Worm (Caenorhabditis elegans) whole organism, L4 larva: Measurements from ENCODE around the gene C16C8.19.

Experiments used
- F26F4.8 ChIP-seq: fragments of 200-800 bp; sonication (Bioruptor generic); conservative IDR thresholded peaks from 2 replicates; pipeline ENCODE4 v1.3.6; 2022; ENCODE audit warnings: missing genetic modification characterization, missing compliant biosample characterization
- F37D6.2 ChIP-seq: sonication (generic microtip); optimal IDR thresholded peaks from 2 replicates; lab custom pipeline; 2016; ENCODE audit warnings: mild to moderate bottlenecking, missing genetic modification characterization, missing compliant biosample characterization
- F49E8.2 ChIP-seq: sonication (generic microtip); optimal IDR thresholded peaks from 2 replicates; lab custom pipeline; 2016; ENCODE audit warnings: missing compliant biosample characterization, mild to moderate bottlenecking, missing genetic modification characterization, borderline replicate concordance
- T20F7.1 ChIP-seq: fragments of 200-800 bp; sonication (Bioruptor generic); optimal IDR thresholded peaks from 2 replicates; lab custom pipeline; 2018; ENCODE audit warnings: mild to moderate bottlenecking, missing genetic modification characterization, missing compliant biosample characterization
- T26A8.4 ChIP-seq: fragments of 200-800 bp; sonication (Bioruptor generic); IDR thresholded peaks from 2 replicates; pipeline ENCODE4 v1.3.6; 2022; ENCODE audit warnings: missing genetic modification characterization, missing compliant biosample characterization
- Y48G9A.11 ChIP-seq: fragments of 200-800 bp; sonication (Bioruptor generic); IDR thresholded peaks from 2 replicates; pipeline ENCODE4 v1.3.6; 2022; ENCODE audit warnings: missing genetic modification reagents, missing genetic modification characterization, missing compliant biosample characterization
- Y75B8A.6 ChIP-seq: fragments of 200-800 bp; sonication (Bioruptor generic); IDR thresholded peaks from 2 replicates; pipeline ENCODE4 v1.3.6; 2022; ENCODE audit warnings: missing genetic modification reagents, missing genetic modification characterization, missing compliant biosample characterization
- ZK337.2 ChIP-seq: fragments of 200-800 bp; sonication (Bioruptor generic); IDR thresholded peaks from 2 replicates; pipeline ENCODE4 v1.3.6; 2022; ENCODE audit warnings: missing genetic modification reagents, missing genetic modification characterization, missing compliant biosample characterization
- ZK546.5 ChIP-seq, 2 experiments: sonication (generic microtip); optimal IDR thresholded peaks; 2 replicates each; lab custom pipeline; 2017; ENCODE audit warnings: missing biosample characterization in 2 of 2, missing genetic modification characterization in 2 of 2
- ama-1 ChIP-seq: fragments of 150-350 bp; optimal IDR thresholded peaks from 2 replicates; lab custom pipeline; 2014; ENCODE audit warnings: inconsistent platforms, mixed read lengths
- ceh-20 ChIP-seq: fragments of 200-800 bp; sonication (Bioruptor generic); IDR thresholded peaks from 2 replicates; pipeline ENCODE4 v1.3.6; 2022; ENCODE audit warnings: missing genetic modification reagents, missing genetic modification characterization, missing compliant biosample characterization
- ceh-44 ChIP-seq: fragments of 200-800 bp; sonication (Bioruptor generic); IDR thresholded peaks from 2 replicates; pipeline ENCODE4 v1.3.6; 2022; ENCODE audit warnings: missing genetic modification reagents, missing genetic modification characterization, missing compliant biosample characterization
- ceh-62 ChIP-seq: sonication (generic microtip); optimal IDR thresholded peaks from 2 replicates; lab custom pipeline; 2017; ENCODE audit warnings: missing biosample characterization, missing genetic modification characterization
- ces-1 ChIP-seq: fragments of 150-350 bp; sonication (generic microtip); optimal IDR thresholded peaks from 4 replicates; lab custom pipeline; 2014; ENCODE audit warnings: missing biosample characterization, missing genetic modification reagents, missing genetic modification characterization
- daf-19 ChIP-seq: fragments of 200-800 bp; sonication (Bioruptor generic); conservative IDR thresholded peaks from 2 replicates; pipeline ENCODE4 v1.3.6; 2022; ENCODE audit warnings: missing genetic modification characterization, missing compliant biosample characterization
- dmd-8 ChIP-seq: fragments of 200-800 bp; sonication (Bioruptor generic); IDR thresholded peaks from 2 replicates; pipeline ENCODE4 v1.3.6; 2022; ENCODE audit warnings: missing genetic modification characterization, missing compliant biosample characterization
- dve-1 ChIP-seq: sonication (generic microtip); optimal IDR thresholded peaks from 2 replicates; lab custom pipeline; 2017; ENCODE audit warnings: antibody characterized with exemption, mild to moderate bottlenecking, missing genetic modification characterization, missing compliant biosample characterization; ENCODE audit not compliant: insufficient read depth
- egl-27 ChIP-seq: sonication (generic microtip); optimal IDR thresholded peaks from 3 replicates; lab custom pipeline; 2017; ENCODE audit warnings: missing biosample characterization, missing genetic modification reagents, missing genetic modification characterization
- egl-43 ChIP-seq: fragments of 200-800 bp; sonication (Bioruptor generic); IDR thresholded peaks from 2 replicates; pipeline ENCODE4 v1.3.6; 2022; ENCODE audit warnings: missing genetic modification reagents, missing genetic modification characterization, missing compliant biosample characterization
- hlh-11 ChIP-seq: fragments of 200-800 bp; sonication (Bioruptor generic); optimal IDR thresholded peaks from 2 replicates; lab custom pipeline; 2018; ENCODE audit warnings: mild to moderate bottlenecking, missing genetic modification characterization, missing compliant biosample characterization
- jun-1 ChIP-seq: fragments of 150-350 bp; optimal IDR thresholded peaks from 2 replicates; lab custom pipeline; 2014; ENCODE audit warnings: missing biosample characterization, missing genetic modification reagents, missing genetic modification characterization
- lim-7 ChIP-seq: fragments of 200-800 bp; sonication (Bioruptor generic); IDR thresholded peaks from 2 replicates; pipeline ENCODE4 v1.3.6; 2022; ENCODE audit warnings: missing genetic modification characterization, missing compliant biosample characterization
- lin-1 ChIP-seq: fragments of 200-800 bp; sonication (Bioruptor generic); IDR thresholded peaks from 2 replicates; pipeline ENCODE4 v1.3.6; 2022; ENCODE audit warnings: missing genetic modification reagents, missing genetic modification characterization, missing compliant biosample characterization
- lin-13 ChIP-seq: fragments of 150-350 bp; optimal IDR thresholded peaks from 2 replicates; lab custom pipeline; 2014; ENCODE audit warnings: missing biosample characterization, missing genetic modification reagents, missing genetic modification characterization
- lin-29 ChIP-seq: fragments of 200-800 bp; sonication (Bioruptor generic); IDR thresholded peaks from 2 replicates; pipeline ENCODE4 v1.3.6; 2022; ENCODE audit warnings: missing genetic modification reagents, missing genetic modification characterization, missing compliant biosample characterization
- lir-3 ChIP-seq: sonication (generic microtip); optimal IDR thresholded peaks from 2 replicates; lab custom pipeline; 2016; ENCODE audit warnings: mild to moderate bottlenecking, missing genetic modification characterization, missing compliant biosample characterization
- lsy-2 ChIP-seq, 2 experiments: fragments of 150-350 bp in 1 of 2; sonication (generic microtip) in 1 of 2; optimal IDR thresholded peaks; 2 replicates each; lab custom pipeline; 2014 to 2017; ENCODE audit warnings: missing biosample characterization in 2 of 2, missing genetic modification characterization in 2 of 2
- madf-9 ChIP-seq: fragments of 200-800 bp; sonication (Bioruptor generic); conservative IDR thresholded peaks from 2 replicates; pipeline ENCODE4 v1.3.6; 2022; ENCODE audit warnings: missing genetic modification reagents, missing genetic modification characterization, missing compliant biosample characterization
- mdt-29 ChIP-seq: fragments of 200-800 bp; sonication (Bioruptor generic); IDR thresholded peaks from 2 replicates; pipeline ENCODE4 v1.3.6; 2022; ENCODE audit warnings: missing genetic modification reagents, missing genetic modification characterization, missing compliant biosample characterization
- mes-2 ChIP-seq: sonication (generic microtip); optimal IDR thresholded peaks from 2 replicates; lab custom pipeline; 2016; ENCODE audit warnings: missing genotype, mild to moderate bottlenecking, missing genetic modification characterization, missing compliant biosample characterization; ENCODE audit not compliant: poor library complexity, severe bottlenecking
- nhr-11 ChIP-seq: fragments of 150-350 bp; optimal IDR thresholded peaks from 2 replicates; lab custom pipeline; 2014; ENCODE audit warnings: missing biosample characterization, missing genetic modification characterization
- nhr-111 ChIP-seq: fragments of 200-800 bp; sonication (Bioruptor generic); optimal IDR thresholded peaks from 2 replicates; lab custom pipeline; 2018; ENCODE audit warnings: mild to moderate bottlenecking, missing genetic modification characterization, missing compliant biosample characterization
- nhr-237 ChIP-seq: sonication (generic microtip); optimal IDR thresholded peaks from 2 replicates; lab custom pipeline; 2017; ENCODE audit warnings: missing biosample characterization, missing genetic modification characterization
- nhr-6 ChIP-seq: fragments of 150-350 bp; optimal IDR thresholded peaks from 2 replicates; lab custom pipeline; 2014; ENCODE audit warnings: missing biosample characterization, missing genetic modification characterization
- saeg-2 ChIP-seq: fragments of 200-800 bp; sonication (Bioruptor generic); IDR thresholded peaks from 2 replicates; pipeline ENCODE4 v1.3.6; 2022; ENCODE audit warnings: missing genetic modification reagents, missing genetic modification characterization, missing compliant biosample characterization
- set-16 ChIP-seq: fragments of 200-800 bp; sonication (Bioruptor generic); IDR thresholded peaks from 2 replicates; pipeline ENCODE4 v1.3.6; 2022; ENCODE audit warnings: missing genetic modification reagents, missing genetic modification characterization, missing compliant biosample characterization
- skn-1 ChIP-seq: fragments of 150-350 bp; optimal IDR thresholded peaks from 2 replicates; lab custom pipeline; 2014; ENCODE audit warnings: missing biosample characterization, missing genetic modification characterization
- snpc-4 ChIP-seq: fragments of 150-350 bp; optimal IDR thresholded peaks from 2 replicates; lab custom pipeline; 2014; ENCODE audit warnings: missing biosample characterization, missing genetic modification characterization
- spr-1 ChIP-seq: sonication (generic microtip); optimal IDR thresholded peaks from 2 replicates; lab custom pipeline; 2016; ENCODE audit warnings: mild to moderate bottlenecking, missing genetic modification characterization, missing compliant biosample characterization
- spr-3 ChIP-seq: fragments of 200-800 bp; sonication (Bioruptor generic); optimal IDR thresholded peaks from 2 replicates; lab custom pipeline; 2018; ENCODE audit warnings: mild to moderate bottlenecking, missing genetic modification characterization, missing compliant biosample characterization
- tag-97 ChIP-seq: fragments of 200-800 bp; sonication (Bioruptor generic); IDR thresholded peaks from 2 replicates; pipeline ENCODE4 v1.3.6; 2022; ENCODE audit warnings: missing genetic modification characterization, missing compliant biosample characterization
- tra-1 ChIP-seq: fragments of 200-800 bp; sonication (Bioruptor generic); IDR thresholded peaks from 2 replicates; pipeline ENCODE4 v1.3.6; 2022; ENCODE audit warnings: missing genetic modification reagents, missing genetic modification characterization, missing compliant biosample characterization
- unc-130 ChIP-seq: sonication (generic microtip); optimal IDR thresholded peaks from 2 replicates; lab custom pipeline; 2016; ENCODE audit warnings: missing genetic modification reagents, missing genetic modification characterization, missing compliant biosample characterization
- vab-7 ChIP-seq: fragments of 200-800 bp; sonication (Bioruptor generic); IDR thresholded peaks from 2 replicates; pipeline ENCODE4 v1.3.6; 2022; ENCODE audit warnings: missing genetic modification reagents, missing genetic modification characterization, missing compliant biosample characterization
- zag-1 ChIP-seq: fragments of 150-350 bp; optimal IDR thresholded peaks from 2 replicates; lab custom pipeline; 2014; ENCODE audit warnings: missing biosample characterization, missing genetic modification characterization
- zip-2 ChIP-seq: fragments of 150-350 bp; optimal IDR thresholded peaks from 2 replicates; lab custom pipeline; 2014; ENCODE audit warnings: missing biosample characterization, missing genetic modification characterization
- ztf-11 ChIP-seq: fragments of 150-350 bp; optimal IDR thresholded peaks from 2 replicates; lab custom pipeline; 2014; ENCODE audit warnings: missing biosample characterization, missing genetic modification characterization

C16C8.19 gene

ce11 chrII:3437393-3437792 lies 20.9 kb upstream of the C16C8.19 start:
- TF ChIP-seq zip-2 (tag; lab: Kevin White, UChicago), result no peak
- no peak for TF ChIP-seq F26F4.8
- TF ChIP-seq set-16 (GFP tag; lab: Robert Waterston, UW), result peak; percentile 77
- TF ChIP-seq egl-43 (GFP tag; lab: Robert Waterston, UW), result no peak
- TF ChIP-seq lin-13 (GFP tag; lab: Kevin White, UChicago), result no peak
- TF ChIP-seq spr-1 (tag; lab: Kevin White, UChicago), result no peak
- TF ChIP-seq F49E8.2, result no peak

ce11 chrII:3438280-3438679 lies 20.0 kb upstream of the C16C8.19 start:
- no peak for TF ChIP-seq F26F4.8
- TF ChIP-seq spr-1 (tag; lab: Kevin White, UChicago), result no peak
- no peak for TF ChIP-seq Y48G9A.11
- peak; percentile 2 for TF ChIP-seq hlh-11 (tag; lab: Kevin White, UChicago)

- TF ChIP-seq vab-7 (GFP tag; lab: Robert Waterston, UW) (peak; percentile 84), nhr-111 (no peak), ceh-44 (GFP tag; lab: Robert Waterston, UW) (peak; percentile 54; the same call in 1 of the 2 replicates), snpc-4 (no peak), F37D6.2 (tag; lab: Kevin White, UChicago) (no peak), nhr-6 (tag; lab: Kevin White, UChicago) (no peak), tag-97 (no peak), Y75B8A.6 (no peak; the same call in 1 of the 2 replicates), F26F4.8 (peak; percentile 81), ZK337.2 (GFP tag; lab: Robert Waterston, UW) (no peak), unc-130 (GFP tag; lab: Kevin White, UChicago) (peak; percentile 60), ceh-20 (GFP tag; lab: Robert Waterston, UW) (peak; percentile 59; the same call in 1 of the 2 replicates), lim-7 (GFP tag; lab: Robert Waterston, UW) (peak; percentile 72; the same call in 1 of the 2 replicates), mes-2 (tag; lab: Kevin White, UChicago) (peak; percentile 37), ces-1 (GFP tag; lab: Kevin White, UChicago) (no peak), hlh-11 (tag; lab: Kevin White, UChicago) (peak; percentile 81), skn-1 (tag; lab: Kevin White, UChicago) (no peak), egl-27 (no peak), T26A8.4 (GFP tag; lab: Robert Waterston, UW) (peak; percentile 74), ztf-11 (tag; lab: Kevin White, UChicago) (no peak), ama-1 (lab: Kevin White, UChicago) (no peak), T20F7.1 (GFP tag; lab: Kevin White, UChicago) (no peak), ZK546.5 (tag; optimal IDR thresholded peaks at IDR 0.05; lab: Kevin White, UChicago) (no peak), saeg-2 (GFP tag; lab: Robert Waterston, UW) (peak; percentile 53; the same call in 1 of the 2 replicates), zag-1 (tag; lab: Kevin White, UChicago) (no peak), ceh-62 (tag; lab: Kevin White, UChicago) (no peak), zip-2 (tag; lab: Kevin White, UChicago) (no peak), nhr-11 (tag; lab: Kevin White, UChicago) (no peak), spr-3 (GFP tag; lab: Kevin White, UChicago) (peak; percentile 62), dve-1 (tag; lab: Kevin White, UChicago) (peak; percentile 55), madf-9 (peak; percentile 26; the same call in 1 of the 2 replicates), tra-1 (GFP tag; lab: Robert Waterston, UW) (peak; percentile 90), lin-1 (GFP tag; lab: Robert Waterston, UW) (0 out of 2 replicates have a peak, but pooled peaks have one; percentile 65), nhr-237 (tag; lab: Kevin White, UChicago) (no peak), lsy-2 (tag; optimal IDR thresholded peaks at IDR 0.05; lab: Kevin White, UChicago) (peak in 1 of 2 experiments; percentile 63), mdt-29 (GFP tag; lab: Robert Waterston, UW) (peak; percentile 86), lin-29 (GFP tag; lab: Robert Waterston, UW) (no peak), set-16 (GFP tag; lab: Robert Waterston, UW) (peak; percentile 95), lir-3 (tag; lab: Kevin White, UChicago) (peak; percentile 48), daf-19 (GFP tag; lab: Robert Waterston, UW) (no peak; the same call in 1 of the 2 replicates), dmd-8 (peak; percentile 91), jun-1 (tag; lab: Kevin White, UChicago) (no peak)
Observed at ce11 chrII:3439244-3439698, 19.0 kb upstream of the C16C8.19 start.
